Worm (Caenorhabditis elegans): Measurements from ENCODE around the gene dna-2.

- no peak for TF ChIP-seq flt-1 (GFP tag; IDR thresholded peaks at IDR 0.05)
- no peak for TF ChIP-seq T22C8.4 (GFP tag; IDR thresholded peaks at IDR 0.05)
- TF ChIP-seq cog-1 (tag; optimal IDR thresholded peaks at IDR 0.05), result no peak
- no peak for TF ChIP-seq med-1 (GFP tag; optimal IDR thresholded peaks at IDR 0.05; ENCODE audit: insufficient read depth)
- no peak for TF ChIP-seq ztf-29 (GFP tag; IDR thresholded peaks at IDR 0.05)
- no peak for TF ChIP-seq tab-1 (GFP tag; IDR thresholded peaks at IDR 0.05)
- TF ChIP-seq klf-2 (GFP tag; conservative IDR thresholded peaks at IDR 0.05), result no peak
- no peak for TF ChIP-seq ref-1 (GFP tag; conservative IDR thresholded peaks at IDR 0.05)
Observed at ce11 chrII:11729757-11730535, 48.3 kb upstream of the dna-2 start.
